Fruit fly (Drosophila melanogaster): ENCODE data around the gene Ccdc85.

Ccdc85 gene

DNA sequence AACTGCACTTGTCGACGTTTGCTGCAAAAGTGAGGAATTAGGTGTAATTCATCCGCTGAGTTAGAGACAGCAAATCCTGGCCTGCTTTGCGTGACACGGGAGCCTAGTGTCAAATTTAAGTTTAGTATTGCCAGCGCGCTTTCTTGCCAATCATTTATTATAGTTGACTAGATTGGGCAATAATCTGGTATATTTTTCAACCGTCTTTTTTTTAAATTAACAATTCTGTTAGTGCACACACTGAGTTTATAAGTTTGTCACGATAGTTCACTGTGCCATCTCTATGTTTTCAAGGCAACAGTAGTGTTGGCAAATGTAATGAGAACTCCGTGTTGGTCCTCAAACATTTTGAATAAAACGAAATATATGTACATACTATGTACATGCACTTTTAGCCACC, 22.3 kb upstream of the Ccdc85 start, which contains the start of the genes CG9641 and CG3165 (continued):
- TF ChIP-seq CG12236 (GFP tag; optimal IDR thresholded peaks at IDR 0.05): peak; percentile 74
- TF ChIP-seq CG7745 (tag; optimal IDR thresholded peaks at IDR 0.05): no peak
- TF ChIP-seq CG10147 (GFP tag; optimal IDR thresholded peaks at IDR 0.05): peak; percentile 82
- TF ChIP-seq kay (GFP tag; optimal IDR thresholded peaks at IDR 0.05): peak; percentile 81
- peak; percentile 72 for TF ChIP-seq CG17359 (tag; optimal IDR thresholded peaks at IDR 0.05)
- no peak; the same call in 1 of the 2 replicates for TF ChIP-seq CG31441 (GFP tag; IDR thresholded peaks at IDR 0.05)
- peak; percentile 90 for TF ChIP-seq CG4820 (GFP tag; optimal IDR thresholded peaks at IDR 0.05)
- peak; percentile 42; the same call in 1 of the 2 replicates for TF ChIP-seq Poxn (GFP tag; IDR thresholded peaks at IDR 0.05)
- no peak for TF ChIP-seq dimm (GFP tag; IDR thresholded peaks at IDR 0.05)
- peak; percentile 76 for TF ChIP-seq CG31388 (GFP tag; optimal IDR thresholded peaks at IDR 0.05)
- TF ChIP-seq vnd (GFP tag; IDR thresholded peaks at IDR 0.05; ENCODE audit: partially characterized antibody): peak; percentile 98
- TF ChIP-seq CrebB (tag; optimal IDR thresholded peaks at IDR 0.05): peak; percentile 63
- TF ChIP-seq gsb-n (tag; optimal IDR thresholded peaks at IDR 0.05): no peak
- TF ChIP-seq NC2β (GFP tag; optimal IDR thresholded peaks at IDR 0.05): peak; percentile 81
- peak in 1 of 3 experiments; percentile 74 for TF ChIP-seq Stat92E (GFP tag; optimal IDR thresholded peaks at IDR 0.05)
- TF ChIP-seq CG2712 (tag; optimal IDR thresholded peaks at IDR 0.05): peak; percentile 89
- peak; percentile 61 for TF ChIP-seq CG2202 (tag; optimal IDR thresholded peaks at IDR 0.05)
- TF ChIP-seq CG16815 (GFP tag; optimal IDR thresholded peaks at IDR 0.05): peak; percentile 69
- no peak for TF ChIP-seq Asciz (GFP tag; optimal IDR thresholded peaks at IDR 0.05)
- peak; percentile 76 for TF ChIP-seq CG10979 (tag; optimal IDR thresholded peaks at IDR 0.05)
- TF ChIP-seq twi (tag; optimal IDR thresholded peaks at IDR 0.05): peak; percentile 71
- TF ChIP-seq Abd-B (GFP tag; optimal IDR thresholded peaks at IDR 0.05): peak; percentile 66
- peak; percentile 41; the same call in 1 of the 2 replicates for TF ChIP-seq CG10321 (GFP tag; IDR thresholded peaks at IDR 0.05)
- TF ChIP-seq zen2 (GFP tag; IDR thresholded peaks at IDR 0.05; ENCODE audit: partially characterized antibody): peak; percentile 97
- peak; percentile 78 for TF ChIP-seq CG4854 (GFP tag; optimal IDR thresholded peaks at IDR 0.05)
- TF ChIP-seq Dp (GFP tag; optimal IDR thresholded peaks at IDR 0.05): peak; percentile 46
- TF ChIP-seq cg (GFP tag; optimal IDR thresholded peaks at IDR 0.05): no peak
- no peak for TF ChIP-seq CG6175 (GFP tag; IDR thresholded peaks at IDR 0.05)
- TF ChIP-seq CG17361 (GFP tag; IDR thresholded peaks at IDR 0.05): no peak; the same call in 1 of the 3 replicates
- peak; percentile 90 for TF ChIP-seq jumu (GFP tag; optimal IDR thresholded peaks at IDR 0.05)
- TF ChIP-seq CG8290 (GFP tag; optimal IDR thresholded peaks at IDR 0.05): peak; percentile 84
- TF ChIP-seq CG8290 (tag; optimal IDR thresholded peaks at IDR 0.05): peak in 1 of 2 experiments; percentile 77
- TF ChIP-seq gsb (GFP tag; IDR thresholded peaks at IDR 0.05): peak; percentile 66; the same call in 1 of the 2 replicates
- TF ChIP-seq crc (GFP tag; optimal IDR thresholded peaks at IDR 0.05): peak; percentile 75
- TF ChIP-seq CG11696 (GFP tag; IDR thresholded peaks at IDR 0.05): no peak
- TF ChIP-seq CHES-1-like (GFP tag; optimal IDR thresholded peaks at IDR 0.05): peak; percentile 88
- TF ChIP-seq pfk (GFP tag; optimal IDR thresholded peaks at IDR 0.05): peak; percentile 3
- TF ChIP-seq CG3065 (GFP tag; optimal IDR thresholded peaks at IDR 0.05): peak; percentile 68
- peak; percentile 40 for TF ChIP-seq psq (GFP tag; optimal IDR thresholded peaks at IDR 0.05)
- peak; percentile 91 for TF ChIP-seq Hsf (GFP tag; optimal IDR thresholded peaks at IDR 0.05)
- peak; percentile 89 for TF ChIP-seq bbx (GFP tag; IDR thresholded peaks at IDR 0.05; ENCODE audit: partially characterized antibody)
- TF ChIP-seq Nf-YC (tag; optimal IDR thresholded peaks at IDR 0.05): peak; percentile 80
- TF ChIP-seq chif (GFP tag; optimal IDR thresholded peaks at IDR 0.05): peak; percentile 83 to 90
- peak; percentile 61 for TF ChIP-seq Adf1 (GFP tag; IDR thresholded peaks at IDR 0.05)
- no peak for TF ChIP-seq usp (GFP tag; optimal IDR thresholded peaks at IDR 0.05)
- peak; percentile 72 for TF ChIP-seq repo (GFP tag; optimal IDR thresholded peaks at IDR 0.05)
- peak; percentile 55; the same call in 1 of the 2 replicates for TF ChIP-seq gt (GFP tag; IDR thresholded peaks at IDR 0.05)
- TF ChIP-seq CG11695 (GFP tag; IDR thresholded peaks at IDR 0.05): peak; percentile 77
- TF ChIP-seq run (tag; optimal IDR thresholded peaks at IDR 0.05): peak; percentile 20
- peak; percentile 48 for TF ChIP-seq CG18011 (GFP tag; optimal IDR thresholded peaks at IDR 0.05)
- no peak for TF ChIP-seq CG6654 (GFP tag; optimal IDR thresholded peaks at IDR 0.05)

Data from whole organism, embryonic.